Worm (Caenorhabditis elegans) whole organism, mixed stage, embryonic: Measurements from ENCODE around the gene W02G9.3.
A peak's percentile ranks its signal among the peaks of the same experiment; 100 is the strongest.

ENCODE experiments used
- blmp-1 ChIP-seq: fragments of 150-350 bp; optimal IDR thresholded peaks from 2 replicates; lab custom pipeline; 2014; ENCODE audit warnings: missing biosample characterization, missing genetic modification characterization
- ces-1 ChIP-seq: fragments of 150-350 bp; optimal IDR thresholded peaks from 2 replicates; lab custom pipeline; 2014; ENCODE audit warnings: missing biosample characterization, missing genetic modification reagents, missing genetic modification characterization
- hlh-1 ChIP-seq: fragments of 150-350 bp; optimal IDR thresholded peaks from 2 replicates; lab custom pipeline; 2014; ENCODE audit warnings: missing biosample characterization, missing genetic modification reagents, missing genetic modification characterization
- nhr-28 ChIP-seq: fragments of 150-350 bp; optimal IDR thresholded peaks from 2 replicates; lab custom pipeline; 2014; ENCODE audit warnings: missing biosample characterization, missing genetic modification characterization
- nhr-76 ChIP-seq: sonication (generic microtip); optimal IDR thresholded peaks from 2 replicates; lab custom pipeline; 2017; ENCODE audit warnings: missing biosample characterization, missing genetic modification characterization
- pha-4 ChIP-seq: fragments of 150-350 bp; optimal IDR thresholded peaks from 2 replicates; lab custom pipeline; 2018; ENCODE audit warnings: missing biosample characterization, missing genetic modification reagents, missing genetic modification characterization
- snpc-4 ChIP-seq: fragments of 150-350 bp; optimal IDR thresholded peaks from 2 replicates; lab custom pipeline; 2014; ENCODE audit warnings: missing biosample characterization, missing genetic modification characterization
- ztf-11 ChIP-seq: fragments of 150-350 bp; optimal IDR thresholded peaks from 2 replicates; lab custom pipeline; 2014; ENCODE audit warnings: missing biosample characterization, missing genetic modification characterization

ce11 chrV:2672603-2673002 lies at the start of gene W02G9.3:
- TF ChIP-seq blmp-1 (tag; lab: Kevin White, UChicago) (no peak), nhr-76 (no peak), snpc-4 (tag; lab: Kevin White, UChicago) (no peak), ztf-11 (tag; lab: Kevin White, UChicago) (no peak), hlh-1 (no peak), nhr-28 (no peak), ces-1 (GFP tag; lab: Kevin White, UChicago) (peak; percentile 91), pha-4 (tag; lab: Kevin White, UChicago) (peak; percentile 65)
